Fruit fly (Drosophila melanogaster) Kc167 (cell line): ENCODE data around the gene CG31538.

Source experiments
- Myc ChIP-seq: fragments of >200 bp; optimal IDR thresholded peaks from 2 replicates; lab custom pipeline; 2017; ENCODE audit warnings: missing external identifiers
- Sin3A ChIP-seq: fragments of >200 bp; optimal IDR thresholded peaks from 2 replicates; lab custom pipeline; 2018; ENCODE audit warnings: missing external identifiers
- h ChIP-seq: fragments of >200 bp; optimal IDR thresholded peaks from 3 replicates; lab custom pipeline; 2018; ENCODE audit warnings: missing external identifiers
- insv ChIP-seq: fragments of >200 bp; optimal IDR thresholded peaks from 3 replicates; lab custom pipeline; 2018; ENCODE audit warnings: missing external identifiers
- psq ChIP-seq: fragments of >200 bp; optimal IDR thresholded peaks from 2 replicates; lab custom pipeline; 2017; ENCODE audit warnings: missing external identifiers

- TF ChIP-seq Sin3A = no peak
- no peak for TF ChIP-seq insv
- TF ChIP-seq psq (lab: Kevin White, UChicago) = no peak
- TF ChIP-seq Myc (lab: Kevin White, UChicago) = no peak
- no peak for TF ChIP-seq h (lab: Kevin White, UChicago)
Observed at dm6 chr3R:5315871-5316270, 38.2 kb upstream of the CG31538 start.
